Fruit fly (Drosophila melanogaster): Measurements from ENCODE around the gene CG4949.

The CG4949 gene

dm6 chrX:17087575-17087974, 8.9 kb downstream of the CG4949 start, which contains the start of gene CG8945:
TSS of gene CG8945 (minus strand) at chrX:17087675.
- TF ChIP-seq CG12605 (GFP tag; IDR thresholded peaks at IDR 0.05) = no peak
- TF ChIP-seq gl (tag; optimal IDR thresholded peaks at IDR 0.05) = no peak

dm6 chrX:17090585-17090984, 11.9 kb downstream of the CG4949 start:
- no peak for TF ChIP-seq EcR (GFP tag; optimal IDR thresholded peaks at IDR 0.05)
- no peak for TF ChIP-seq CG15710 (tag; optimal IDR thresholded peaks at IDR 0.05)
- TF ChIP-seq CG17806 (tag; optimal IDR thresholded peaks at IDR 0.05) = no peak
- TF ChIP-seq CG14655 (GFP tag; optimal IDR thresholded peaks at IDR 0.05) = peak; percentile 20

- TF ChIP-seq D1 (tag; optimal IDR thresholded peaks at IDR 0.05) (peak; percentile 49), rn (GFP tag; IDR thresholded peaks at IDR 0.05) (no peak), CG14655 (GFP tag; optimal IDR thresholded peaks at IDR 0.05) (peak; percentile 75), CG4496 (GFP tag; IDR thresholded peaks at IDR 0.05) (peak; percentile 62; the same call in 2 of the 3 replicates), EcR (GFP tag; optimal IDR thresholded peaks at IDR 0.05) (no peak), CG15710 (tag; optimal IDR thresholded peaks at IDR 0.05) (peak; percentile 72), CG34367 (tag; optimal IDR thresholded peaks at IDR 0.05) (peak; percentile 43), CG8159 (tag; optimal IDR thresholded peaks at IDR 0.05) (peak; percentile 79), fd96Ca (GFP tag; IDR thresholded peaks at IDR 0.05) (peak; percentile 42; the same call in 1 of the 3 replicates), CG12605 (GFP tag; IDR thresholded peaks at IDR 0.05) (0 out of 2 replicates have a peak, but pooled peaks have one; percentile 21), Ets98B (GFP tag; IDR thresholded peaks at IDR 0.05) (no peak), Snoo (tag; optimal IDR thresholded peaks at IDR 0.05) (peak; percentile 75), CG8301 (tag; optimal IDR thresholded peaks at IDR 0.05) (peak; percentile 66), Pif1A (GFP tag; optimal IDR thresholded peaks at IDR 0.05) (peak; percentile 9), CG9948 (tag; optimal IDR thresholded peaks at IDR 0.05) (peak; percentile 62), CG10348 (GFP tag; IDR thresholded peaks at IDR 0.05) (no peak), Pif1B (GFP tag; optimal IDR thresholded peaks at IDR 0.05) (peak; percentile 45), CG32121 (GFP tag; IDR thresholded peaks at IDR 0.05) (peak; percentile 53), CG17806 (tag; optimal IDR thresholded peaks at IDR 0.05) (peak; percentile 57), gl (tag; optimal IDR thresholded peaks at IDR 0.05) (no peak), CG13204 (GFP tag; optimal IDR thresholded peaks at IDR 0.05) (peak; percentile 12)
Measured at dm6 chrX:17091062-17091904, 12.6 kb downstream of the CG4949 start, which contains the start of the genes CG16700 and CG4991. TSS of gene CG16700 (plus strand) at chrX:17091854. TSS of gene CG4991 (plus strand) at chrX:17091854.

dm6 chrX:17093431-17093830, 14.8 kb downstream of the CG4949 start:
- 0 out of 3 replicates have a peak, but pooled peaks have one; percentile 22 for TF ChIP-seq CG4496 (GFP tag; IDR thresholded peaks at IDR 0.05)
- peak; percentile 17; the same call in 1 of the 3 replicates for TF ChIP-seq fd96Ca (GFP tag; IDR thresholded peaks at IDR 0.05)
- TF ChIP-seq CG12605 (GFP tag; IDR thresholded peaks at IDR 0.05) = no peak

dm6 chrX:17093900-17094446, 15.3 kb downstream of the CG4949 start:
- no peak for TF ChIP-seq CG10348 (GFP tag; IDR thresholded peaks at IDR 0.05)
- TF ChIP-seq CG34367 (tag; optimal IDR thresholded peaks at IDR 0.05) = no peak
- TF ChIP-seq Pif1A (GFP tag; optimal IDR thresholded peaks at IDR 0.05) = no peak
- TF ChIP-seq Ets98B (GFP tag; IDR thresholded peaks at IDR 0.05) = no peak
- TF ChIP-seq CG13204 (GFP tag; optimal IDR thresholded peaks at IDR 0.05) = no peak
- no peak for TF ChIP-seq CG17806 (tag; optimal IDR thresholded peaks at IDR 0.05)
- TF ChIP-seq D1 (tag; optimal IDR thresholded peaks at IDR 0.05) = no peak
- TF ChIP-seq CG12605 (GFP tag; IDR thresholded peaks at IDR 0.05) = no peak
- no peak for TF ChIP-seq CG8301 (tag; optimal IDR thresholded peaks at IDR 0.05)
- no peak for TF ChIP-seq CG4496 (GFP tag; IDR thresholded peaks at IDR 0.05)
- no peak for TF ChIP-seq CG8159 (tag; optimal IDR thresholded peaks at IDR 0.05)
- TF ChIP-seq CG15710 (tag; optimal IDR thresholded peaks at IDR 0.05) = no peak
- no peak for TF ChIP-seq CG14655 (GFP tag; optimal IDR thresholded peaks at IDR 0.05)
- no peak for TF ChIP-seq fd96Ca (GFP tag; IDR thresholded peaks at IDR 0.05)
- TF ChIP-seq Pif1B (GFP tag; optimal IDR thresholded peaks at IDR 0.05) = no peak
- TF ChIP-seq gl (tag; optimal IDR thresholded peaks at IDR 0.05) = no peak
- no peak for TF ChIP-seq CG9948 (tag; optimal IDR thresholded peaks at IDR 0.05)

dm6 chrX:17105707-17106106, 27.1 kb downstream of the CG4949 start, which contains the start of gene Arpc3B:
TSS of gene Arpc3B (minus strand) at chrX:17105852.
- TF ChIP-seq CG9948 (tag; optimal IDR thresholded peaks at IDR 0.05) (no peak), Snoo (tag; optimal IDR thresholded peaks at IDR 0.05) (no peak), CG14655 (GFP tag; optimal IDR thresholded peaks at IDR 0.05) (no peak), D1 (tag; optimal IDR thresholded peaks at IDR 0.05) (no peak), Pif1A (GFP tag; optimal IDR thresholded peaks at IDR 0.05) (no peak), CG4496 (GFP tag; IDR thresholded peaks at IDR 0.05) (no peak), CG15710 (tag; optimal IDR thresholded peaks at IDR 0.05) (no peak), Ets98B (GFP tag; IDR thresholded peaks at IDR 0.05) (no peak), rn (GFP tag; IDR thresholded peaks at IDR 0.05) (no peak), CG10348 (GFP tag; IDR thresholded peaks at IDR 0.05) (no peak), CG13204 (GFP tag; optimal IDR thresholded peaks at IDR 0.05) (no peak)
